Worm (Caenorhabditis elegans): ENCODE data around the gene srsx-12.

DNA sequence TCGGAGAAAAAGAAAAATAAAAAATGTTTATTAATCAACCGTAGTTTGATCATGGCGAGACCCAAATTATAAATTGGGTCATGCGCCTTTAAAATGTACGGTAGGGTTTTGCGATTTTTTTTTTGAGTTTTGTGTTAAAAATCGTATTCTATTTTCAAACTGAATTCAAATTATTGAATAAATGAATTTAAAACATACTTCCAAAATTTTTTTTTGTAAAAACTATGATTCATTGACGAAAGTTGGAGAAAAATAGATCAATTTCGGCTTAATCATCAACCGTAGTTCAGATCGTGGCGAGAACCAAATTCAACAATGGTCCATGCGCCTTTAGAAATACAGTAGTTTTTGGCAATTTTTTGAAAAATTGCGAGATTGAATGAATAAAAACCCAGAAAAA is 17.2 kb downstream of the srsx-12 start:
- TF ChIP-seq nhr-129 (tag; optimal IDR thresholded peaks at IDR 0.05) (no peak), zag-1 (tag; optimal IDR thresholded peaks at IDR 0.05) (no peak), lin-13 (GFP tag; optimal IDR thresholded peaks at IDR 0.05) (no peak), aly-2 (tag; optimal IDR thresholded peaks at IDR 0.05) (no peak), ztf-4 (tag; optimal IDR thresholded peaks at IDR 0.05) (no peak)
